Fruit fly (Drosophila melanogaster): ENCODE results near the gene CG34150.

Gene CG34150

dm6 chr3R:24816993-24817854 lies 3.2 kb downstream of the CG34150 start, which contains the start of the genes CG5808 and Saf-B (continued):
- TF ChIP-seq NFAT (GFP tag; IDR thresholded peaks at IDR 0.05) (no peak), dimm (GFP tag; IDR thresholded peaks at IDR 0.05) (no peak), CG18764 (GFP tag; optimal IDR thresholded peaks at IDR 0.05) (no peak), zfh2 (GFP tag; optimal IDR thresholded peaks at IDR 0.05) (peak; percentile 31), Six4 (GFP tag; optimal IDR thresholded peaks at IDR 0.05) (peak; percentile 40), her (GFP tag; optimal IDR thresholded peaks at IDR 0.05) (no peak), aop (GFP tag; IDR thresholded peaks at IDR 0.05) (no peak), Elba2 (GFP tag; optimal IDR thresholded peaks at IDR 0.05) (no peak), pan (optimal IDR thresholded peaks at IDR 0.05) (no peak), pan (GFP tag; optimal IDR thresholded peaks at IDR 0.05 in 1 of 2, IDR thresholded peaks at IDR 0.05 in 1 of 2) (peak in 1 of 2 experiments; percentile 63), CG9215 (GFP tag; IDR thresholded peaks at IDR 0.05) (no peak), CG3726 (GFP tag; IDR thresholded peaks at IDR 0.05) (no peak), insv (GFP tag; optimal IDR thresholded peaks at IDR 0.05) (no peak), mam (GFP tag; optimal IDR thresholded peaks at IDR 0.05) (no peak), CG12744 (GFP tag; optimal IDR thresholded peaks at IDR 0.05) (no peak), ci (GFP tag; IDR thresholded peaks at IDR 0.05) (no peak), tgo (GFP tag; IDR thresholded peaks at IDR 0.05) (peak; percentile 63), CG16863 (GFP tag; optimal IDR thresholded peaks at IDR 0.05) (no peak), Deaf1 (tag; optimal IDR thresholded peaks at IDR 0.05) (no peak), nau (GFP tag; optimal IDR thresholded peaks at IDR 0.05) (no peak), danr (GFP tag; IDR thresholded peaks at IDR 0.05) (no peak), pho (GFP tag; optimal IDR thresholded peaks at IDR 0.05) (peak; percentile 7), Taf1 (GFP tag; IDR thresholded peaks at IDR 0.05) (no peak), maf-S (GFP tag; optimal IDR thresholded peaks at IDR 0.05) (no peak), CG9876 (GFP tag; optimal IDR thresholded peaks at IDR 0.05) (no peak), dmrt11E (tag; optimal IDR thresholded peaks at IDR 0.05) (peak; percentile 29), pzg (GFP tag; optimal IDR thresholded peaks at IDR 0.05) (peak; percentile 29), CG4328 (GFP tag; optimal IDR thresholded peaks at IDR 0.05) (no peak), CG4404 (GFP tag; IDR thresholded peaks at IDR 0.05) (peak; percentile 48; the same call in 1 of the 2 replicates), cwo (GFP tag; optimal IDR thresholded peaks at IDR 0.05) (no peak), Fer3 (tag; optimal IDR thresholded peaks at IDR 0.05) (peak; percentile 19), CG14050 (GFP tag; IDR thresholded peaks at IDR 0.05) (no peak), CG3838 (GFP tag; optimal IDR thresholded peaks at IDR 0.05) (no peak), CG14710 (tag; optimal IDR thresholded peaks at IDR 0.05) (peak; percentile 88), gsb-n (tag; optimal IDR thresholded peaks at IDR 0.05) (no peak), jumu (GFP tag; optimal IDR thresholded peaks at IDR 0.05) (no peak), YL-1 (GFP tag; optimal IDR thresholded peaks at IDR 0.05) (peak; percentile 49), emc (GFP tag; optimal IDR thresholded peaks at IDR 0.05) (no peak), chinmo (GFP tag; IDR thresholded peaks at IDR 0.05; ENCODE audit: partially characterized antibody) (0 out of 4 replicates have a peak, but pooled peaks have one; percentile 77), CG17802 (tag; optimal IDR thresholded peaks at IDR 0.05) (peak; percentile 2), CG17186 (GFP tag; optimal IDR thresholded peaks at IDR 0.05) (no peak), Lhr (GFP tag; optimal IDR thresholded peaks at IDR 0.05) (peak; percentile 59), CG13287 (GFP tag; IDR thresholded peaks at IDR 0.05; ENCODE audit: partially characterized antibody) (peak; percentile 76), z (GFP tag; IDR thresholded peaks at IDR 0.05) (no peak), ewg (GFP tag; optimal IDR thresholded peaks at IDR 0.05) (peak; percentile 31), CG6791 (GFP tag; IDR thresholded peaks at IDR 0.05; ENCODE audit: partially characterized antibody) (peak; percentile 89), CkIIα-i1 (GFP tag; IDR thresholded peaks at IDR 0.05) (peak; percentile 72), abd-A (tag; optimal IDR thresholded peaks at IDR 0.05) (no peak), ranshi (GFP tag; IDR thresholded peaks at IDR 0.05) (no peak), CG3847 (GFP tag; IDR thresholded peaks at IDR 0.05) (peak; percentile 41; the same call in 1 of the 2 replicates)

Data from whole organism, embryonic.